Worm (Caenorhabditis elegans) whole organism, young adult: Measurements from ENCODE around the gene Y41C4A.32.

Experiments used
- B0035.1 ChIP-seq: sonication (generic microtip); optimal IDR thresholded peaks from 2 replicates; lab custom pipeline; 2016; ENCODE audit warnings: missing genetic modification characterization, mild to moderate bottlenecking, missing compliant biosample characterization, missing genotype, missing genetic modification reagents
- B0336.3 ChIP-seq: fragments of 200-800 bp; sonication (Bioruptor generic); IDR thresholded peaks from 2 replicates; pipeline ENCODE4 v1.3.6; 2022; ENCODE audit warnings: missing genetic modification characterization, missing compliant biosample characterization
- F33H1.4 ChIP-seq: fragments of 200-800 bp; sonication (Bioruptor generic); IDR thresholded peaks from 2 replicates; pipeline ENCODE4 v1.3.6; 2022; ENCODE audit warnings: missing genetic modification reagents, missing genetic modification characterization, missing compliant biosample characterization
- F49E8.2 ChIP-seq: sonication (generic microtip); optimal IDR thresholded peaks from 3 replicates; lab custom pipeline; 2017; ENCODE audit warnings: missing genetic modification characterization, mild to moderate bottlenecking, missing compliant biosample characterization, antibody characterized with exemption, moderate library complexity; ENCODE audit not compliant: insufficient read depth
- F55B11.4 ChIP-seq: sonication (generic microtip); optimal IDR thresholded peaks from 2 replicates; lab custom pipeline; 2016; ENCODE audit warnings: missing compliant biosample characterization, missing genetic modification characterization, borderline replicate concordance; ENCODE audit not compliant: insufficient read depth
- K11D2.4 ChIP-seq: fragments of 200-800 bp; sonication (Bioruptor generic); IDR thresholded peaks from 2 replicates; pipeline ENCODE4 v1.3.6; 2022; ENCODE audit warnings: missing genetic modification reagents, missing genetic modification characterization, missing compliant biosample characterization
- Y53G8AR.9 ChIP-seq: fragments of 200-800 bp; sonication (Bioruptor generic); conservative IDR thresholded peaks from 2 replicates; pipeline ENCODE4 v1.3.6; 2022; ENCODE audit warnings: missing genetic modification reagents, missing genetic modification characterization, missing compliant biosample characterization
- aptf-3 ChIP-seq: fragments of 200-800 bp; sonication (Bioruptor generic); IDR thresholded peaks from 2 replicates; pipeline ENCODE4 v1.3.6; 2022; ENCODE audit warnings: missing genetic modification characterization, missing compliant biosample characterization
- bed-2 ChIP-seq: fragments of 200-800 bp; sonication (Bioruptor generic); IDR thresholded peaks from 2 replicates; pipeline ENCODE4 v1.3.6; 2022; ENCODE audit warnings: missing genetic modification reagents, missing genetic modification characterization, missing compliant biosample characterization
- ccch-3 ChIP-seq: fragments of 200-800 bp; sonication (Bioruptor generic); optimal IDR thresholded peaks from 2 replicates; lab custom pipeline; 2018; ENCODE audit warnings: mild to moderate bottlenecking, missing genetic modification characterization, missing compliant biosample characterization
- ceh-100 ChIP-seq: fragments of 200-800 bp; sonication (Bioruptor generic); IDR thresholded peaks from 2 replicates; pipeline ENCODE4 v1.3.6; 2022; ENCODE audit warnings: missing genetic modification reagents, missing genetic modification characterization, missing compliant biosample characterization
- ceh-58 ChIP-seq: fragments of 200-800 bp; sonication (Bioruptor generic); IDR thresholded peaks from 2 replicates; pipeline ENCODE4 v1.3.6; 2022; ENCODE audit warnings: missing genetic modification characterization, missing compliant biosample characterization
- ceh-91 ChIP-seq: fragments of 200-800 bp; sonication (Bioruptor generic); IDR thresholded peaks from 2 replicates; pipeline ENCODE4 v1.3.6; 2022; ENCODE audit warnings: missing genetic modification reagents, missing genetic modification characterization, missing compliant biosample characterization
- chd-7 ChIP-seq: sonication (generic microtip); optimal IDR thresholded peaks from 2 replicates; lab custom pipeline; 2016; ENCODE audit warnings: mild to moderate bottlenecking, missing genetic modification characterization, moderate library complexity, missing compliant biosample characterization
- dpl-1 ChIP-seq: fragments of 150-350 bp; optimal IDR thresholded peaks from 2 replicates; lab custom pipeline; 2014; ENCODE audit warnings: missing biosample characterization, missing genetic modification reagents, missing genetic modification characterization
- egl-44 ChIP-seq: fragments of 200-800 bp; sonication (Bioruptor generic); IDR thresholded peaks from 2 replicates; pipeline ENCODE4 v1.3.6; 2022; ENCODE audit warnings: missing genetic modification reagents, missing genetic modification characterization, missing compliant biosample characterization
- ets-4 ChIP-seq: fragments of 200-800 bp; sonication (Bioruptor generic); optimal IDR thresholded peaks from 2 replicates; lab custom pipeline; 2018; ENCODE audit warnings: mild to moderate bottlenecking, missing genetic modification characterization, missing compliant biosample characterization
- hlh-26 ChIP-seq: fragments of 200-800 bp; sonication (Bioruptor generic); conservative IDR thresholded peaks from 2 replicates; pipeline ENCODE4 v1.3.6; 2022; ENCODE audit warnings: missing genetic modification reagents, missing genetic modification characterization, missing compliant biosample characterization
- hmg-20 ChIP-seq: fragments of 200-800 bp; sonication (Bioruptor generic); IDR thresholded peaks from 2 replicates; pipeline ENCODE4 v1.3.6; 2022; ENCODE audit warnings: missing genetic modification reagents, missing genetic modification characterization, missing compliant biosample characterization
- lag-1 ChIP-seq: fragments of 200-800 bp; sonication (Bioruptor generic); IDR thresholded peaks from 2 replicates; pipeline ENCODE4 v1.3.6; 2022; ENCODE audit warnings: missing genetic modification reagents, missing genetic modification characterization, missing compliant biosample characterization
- lin-35 ChIP-seq, 3 experiments: fragments of 150-350 bp in 2 of 3; sonication (generic microtip) in 1 of 3; optimal IDR thresholded peaks; 2 replicates each; lab custom pipeline; 2014 to 2018; ENCODE audit warnings: missing biosample characterization in 3 of 3, missing genetic modification characterization in 3 of 3, missing genetic modification reagents in 3 of 3
- lir-1 ChIP-seq: fragments of 200-800 bp; sonication (Bioruptor generic); conservative IDR thresholded peaks from 2 replicates; pipeline ENCODE4 v1.3.6; 2022; ENCODE audit warnings: missing genetic modification reagents, missing genetic modification characterization, missing compliant biosample characterization
- lsl-1 ChIP-seq: fragments of 200-800 bp; sonication (Bioruptor generic); optimal IDR thresholded peaks from 2 replicates; lab custom pipeline; 2018; ENCODE audit warnings: mild to moderate bottlenecking, missing genetic modification characterization, moderate library complexity, missing compliant biosample characterization
- madf-3 ChIP-seq: fragments of 200-800 bp; sonication (Bioruptor generic); IDR thresholded peaks from 2 replicates; pipeline ENCODE4 v1.3.6; 2022; ENCODE audit warnings: missing genetic modification reagents, missing genetic modification characterization, missing compliant biosample characterization
- madf-6 ChIP-seq: fragments of 200-800 bp; sonication (Bioruptor generic); IDR thresholded peaks from 2 replicates; pipeline ENCODE4 v1.3.6; 2022; ENCODE audit warnings: missing genetic modification reagents, missing genetic modification characterization, missing compliant biosample characterization
- mcd-1 ChIP-seq: fragments of 200-800 bp; sonication (Bioruptor generic); IDR thresholded peaks from 2 replicates; pipeline ENCODE4 v1.3.6; 2022; ENCODE audit warnings: missing genetic modification reagents, missing genetic modification characterization, missing compliant biosample characterization
- nfyb-1 ChIP-seq: fragments of 200-800 bp; sonication (Bioruptor generic); IDR thresholded peaks from 2 replicates; pipeline ENCODE4 v1.3.6; 2022; ENCODE audit warnings: missing genetic modification reagents, missing genetic modification characterization, missing compliant biosample characterization
- rec-8 ChIP-seq, 2 experiments: sonication (generic microtip); optimal IDR thresholded peaks; 2 replicates each; lab custom pipeline; 2016; ENCODE audit warnings: mild to moderate bottlenecking in 2 of 2, missing genetic modification characterization in 2 of 2, missing genetic modification reagents in 2 of 2, missing genotype in 2 of 2, missing biosample characterization in 1 of 2, missing compliant biosample characterization in 1 of 2, moderate library complexity in 1 of 2
- snpc-1.3 ChIP-seq: sonication (generic microtip); optimal IDR thresholded peaks from 2 replicates; lab custom pipeline; 2017; ENCODE audit warnings: missing genetic modification characterization, mild to moderate bottlenecking, missing compliant biosample characterization, antibody characterized with exemption, moderate library complexity, missing genotype, missing genetic modification reagents; ENCODE audit not compliant: insufficient read depth
- snpc-4 ChIP-seq, 5 experiments: fragments of 150-350 bp in 1 of 5; sonication (generic microtip) in 4 of 5; optimal IDR thresholded peaks; 2 replicates each; lab custom pipeline; 2014 to 2018; ENCODE audit warnings: missing genetic modification characterization in 5 of 5, missing biosample characterization in 3 of 5, antibody characterized with exemption in 2 of 5, mild to moderate bottlenecking in 2 of 5, missing compliant biosample characterization in 2 of 5, missing genotype in 2 of 5, moderate library complexity in 2 of 5, missing genetic modification reagents in 1 of 5
- unc-130 ChIP-seq: sonication (generic microtip); optimal IDR thresholded peaks from 2 replicates; lab custom pipeline; 2016; ENCODE audit warnings: missing genetic modification reagents, missing genetic modification characterization, missing compliant biosample characterization
- xnd-1 ChIP-seq: sonication (generic microtip); optimal IDR thresholded peaks from 2 replicates; lab custom pipeline; 2016; ENCODE audit warnings: missing genotype, missing genetic modification reagents, missing genetic modification characterization, missing compliant biosample characterization
- ztf-22 ChIP-seq: fragments of 200-800 bp; sonication (Bioruptor generic); optimal IDR thresholded peaks from 2 replicates; lab custom pipeline; 2018; ENCODE audit warnings: mild to moderate bottlenecking, missing genetic modification characterization, moderate library complexity, missing compliant biosample characterization

Y41C4A.32 gene

DNA sequence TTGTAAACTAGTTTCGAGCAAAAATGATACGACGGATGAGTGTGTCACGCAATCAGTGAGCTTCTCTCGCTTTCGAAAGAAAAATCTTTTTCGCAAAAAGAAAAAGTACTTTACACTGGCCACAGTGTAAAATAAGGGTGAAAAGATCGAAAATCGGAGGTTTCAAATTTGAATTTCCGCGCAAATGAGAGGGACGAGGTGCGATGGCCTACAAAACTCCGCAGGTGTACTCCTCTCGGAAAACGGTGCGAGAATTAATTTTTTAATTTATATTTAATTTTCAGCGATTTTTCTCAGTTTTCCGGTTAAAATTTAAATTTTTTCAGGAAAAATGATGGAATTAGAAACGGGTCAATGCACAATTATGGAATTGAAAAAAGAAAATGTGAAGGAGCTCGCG lies 25.2 kb downstream of the Y41C4A.32 start, which contains the start of gene mrt-2 (continued):
- TF ChIP-seq unc-130 (GFP tag; lab: Kevin White, UChicago) (peak; percentile 73), madf-3 (GFP tag; lab: Robert Waterston, UW) (0 out of 2 replicates have a peak, but pooled peaks have one; percentile 39), lsl-1 (peak; percentile 12), xnd-1 (tag; lab: Kevin White, UChicago) (no peak), ets-4 (GFP tag; lab: Kevin White, UChicago) (no peak), snpc-1.3 (tag; lab: Kevin White, UChicago) (no peak), ceh-100 (GFP tag; lab: Robert Waterston, UW) (peak; percentile 57; the same call in 1 of the 2 replicates), lin-35 (GFP tag; optimal IDR thresholded peaks at IDR 0.05; lab: Kevin White, UChicago) (peak in 2 of 3 experiments; percentile 35 to 86), ccch-3 (no peak), Y53G8AR.9 (GFP tag; lab: Robert Waterston, UW) (no peak), B0336.3 (GFP tag; lab: Robert Waterston, UW) (peak; percentile 22; the same call in 1 of the 2 replicates), hlh-26 (GFP tag; lab: Robert Waterston, UW) (no peak), mcd-1 (GFP tag; lab: Robert Waterston, UW) (peak; percentile 80), lir-1 (peak; percentile 74), B0035.1 (no peak), lag-1 (no peak), F55B11.4 (tag; lab: Kevin White, UChicago) (no peak), nfyb-1 (GFP tag; lab: Robert Waterston, UW) (peak; percentile 42; the same call in 1 of the 2 replicates), madf-6 (peak; percentile 67), rec-8 (tag; optimal IDR thresholded peaks at IDR 0.05; lab: Kevin White, UChicago) (peak in 1 of 2 experiments; percentile 18)

DNA sequence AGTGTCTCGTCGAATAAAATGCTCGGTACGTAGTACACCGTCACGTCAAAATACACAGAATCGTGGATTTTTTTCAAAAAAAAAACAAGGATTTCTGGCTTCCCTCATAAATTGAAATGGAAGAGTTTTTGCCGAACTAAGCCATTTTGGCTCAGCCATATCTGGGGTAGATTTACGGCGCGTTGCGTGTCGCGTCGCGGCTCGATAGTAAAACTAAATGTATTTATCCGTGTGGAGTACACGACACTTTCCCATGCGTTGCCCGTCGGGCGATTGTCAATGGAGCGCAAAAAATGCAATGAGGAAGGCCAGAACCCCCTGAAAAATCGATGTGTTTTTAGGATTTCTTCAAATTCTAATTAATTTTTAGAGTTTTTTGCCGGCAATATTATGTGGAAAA lies 28.7 kb downstream of the Y41C4A.32 start:
- TF ChIP-seq bed-2 (GFP tag; lab: Robert Waterston, UW) = no peak
- no peak for TF ChIP-seq egl-44 (GFP tag; lab: Robert Waterston, UW)
- 0 out of 2 replicates have a peak, but pooled peaks have one; percentile 21 for TF ChIP-seq K11D2.4 (GFP tag; lab: Robert Waterston, UW)
- TF ChIP-seq F49E8.2 (tag; lab: Kevin White, UChicago) = no peak
- TF ChIP-seq, all 124 proteins: peak for 1

DNA sequence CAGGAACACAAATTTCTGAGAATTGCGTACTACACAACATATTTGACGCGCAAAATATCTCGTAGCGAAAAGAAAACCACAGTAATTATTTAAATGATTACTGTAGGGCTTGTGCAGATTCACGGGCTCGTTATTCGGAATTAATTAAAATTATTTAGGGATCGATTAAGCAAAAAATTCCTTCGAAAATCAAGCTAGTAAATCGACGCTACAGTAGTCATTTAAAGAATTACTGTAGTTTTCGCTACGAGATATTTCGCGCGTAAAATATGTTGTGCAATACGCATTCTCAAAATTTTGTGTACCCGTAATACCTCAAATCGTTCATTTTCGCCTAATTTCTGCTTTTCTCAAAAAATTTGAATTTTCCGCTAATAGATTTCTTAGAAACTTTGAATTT lies 29.3 kb downstream of the Y41C4A.32 start:
- no peak for TF ChIP-seq chd-7 (tag; lab: Kevin White, UChicago)
- TF ChIP-seq lag-1 = no peak
- TF ChIP-seq lsl-1 = peak; percentile 50
- no peak for TF ChIP-seq dpl-1 (GFP tag; lab: Kevin White, UChicago)
- no peak for TF ChIP-seq ceh-58 (GFP tag; lab: Robert Waterston, UW)
- 0 out of 2 replicates have a peak, but pooled peaks have one; percentile 18 for TF ChIP-seq F33H1.4 (GFP tag; lab: Robert Waterston, UW)
- TF ChIP-seq ceh-91 (GFP tag; lab: Robert Waterston, UW) = peak; percentile 56; the same call in 1 of the 2 replicates
- peak; percentile 59 for TF ChIP-seq madf-6
- TF ChIP-seq ztf-22 (GFP tag; lab: Kevin White, UChicago) = no peak
- no peak for TF ChIP-seq aptf-3
- TF ChIP-seq hmg-20 (GFP tag; lab: Robert Waterston, UW) = no peak
- TF ChIP-seq snpc-4 (GFP tag; optimal IDR thresholded peaks at IDR 0.05; lab: Kevin White, UChicago) = no peak
- TF ChIP-seq snpc-4 (tag; optimal IDR thresholded peaks at IDR 0.05; lab: Kevin White, UChicago) = no peak
- TF ChIP-seq, all 124 proteins: peak for 4
